Fruit fly (Drosophila melanogaster) whole organism, wandering third instar larva: Measurements from ENCODE around the gene Nedd4.

Experiments
- Abd-B ChIP-seq: fragments of >200 bp; optimal IDR thresholded peaks from 2 replicates; lab custom pipeline; 2017; ENCODE audit warnings: missing biosample characterization, missing genetic modification characterization
- CG32264 ChIP-seq: fragments of 200-800 bp; sonication (Bioruptor generic); optimal IDR thresholded peaks from 2 replicates; lab custom pipeline; 2016; ENCODE audit warnings: missing biosample characterization, missing genetic modification characterization
- CG9705 ChIP-seq: fragments of 200-800 bp; sonication (Bioruptor generic); optimal IDR thresholded peaks from 2 replicates; lab custom pipeline; 2018; ENCODE audit warnings: missing biosample characterization, mild to moderate bottlenecking, missing genetic modification characterization
- CrebA ChIP-seq: fragments of 200-800 bp; sonication (Bioruptor generic); optimal IDR thresholded peaks from 2 replicates; lab custom pipeline; 2016; ENCODE audit warnings: missing biosample characterization, mild to moderate bottlenecking, missing genetic modification characterization, borderline replicate concordance
- Dfd ChIP-seq: fragments of >200 bp; optimal IDR thresholded peaks from 2 replicates; lab custom pipeline; 2017; ENCODE audit warnings: missing biosample characterization, missing genetic modification characterization
- Dif ChIP-seq: fragments of 200-275, 200-300 bp; sonication (Bioruptor generic); optimal IDR thresholded peaks from 2 replicates; lab custom pipeline; 2018; ENCODE audit warnings: missing biosample characterization, missing genetic modification characterization; ENCODE audit not compliant: partially characterized antibody
- GATAd ChIP-seq: sonication (Bioruptor generic); optimal IDR thresholded peaks from 2 replicates; lab custom pipeline; 2016; ENCODE audit warnings: missing biosample characterization, missing genetic modification characterization
- HLH106 ChIP-seq: fragments of 200-800 bp; optimal IDR thresholded peaks from 3 replicates; lab custom pipeline; 2019; ENCODE audit warnings: missing biosample characterization, mild to moderate bottlenecking, missing genetic modification characterization, moderate library complexity
- Hnf4 ChIP-seq: fragments of 200-800 bp; sonication (Bioruptor generic); optimal IDR thresholded peaks from 2 replicates; lab custom pipeline; 2016; ENCODE audit warnings: missing biosample characterization, mild to moderate bottlenecking, missing genetic modification characterization
- Hr78 ChIP-seq: fragments of >200 bp; optimal IDR thresholded peaks from 2 replicates; lab custom pipeline; 2017; ENCODE audit warnings: missing biosample characterization, missing genetic modification characterization
- Hr83 ChIP-seq: fragments of 200-300 bp; sonication (Bioruptor generic); optimal IDR thresholded peaks from 2 replicates; lab custom pipeline; 2016; ENCODE audit warnings: missing biosample characterization, mild to moderate bottlenecking, missing genetic modification characterization, moderate library complexity; ENCODE audit not compliant: poor library complexity, severe bottlenecking
- Jra ChIP-seq: sonication (Bioruptor generic); optimal IDR thresholded peaks from 2 replicates; lab custom pipeline; 2016; ENCODE audit warnings: missing biosample characterization, missing genetic modification characterization
- Mio ChIP-seq: sonication (Bioruptor generic); optimal IDR thresholded peaks from 2 replicates; lab custom pipeline; 2016; ENCODE audit warnings: missing biosample characterization, missing genetic modification characterization
- Myc ChIP-seq: fragments of >200 bp; optimal IDR thresholded peaks from 2 replicates; lab custom pipeline; 2017
- Rel ChIP-seq, 2 experiments: fragments of 200-800 bp; sonication (Bioruptor generic) in 1 of 2; optimal IDR thresholded peaks; 2 replicates in 1 of 2; 3 replicates in 1 of 2; lab custom pipeline; 2016 to 2019; ENCODE audit warnings: mild to moderate bottlenecking in 2 of 2, missing biosample characterization in 2 of 2, missing genetic modification characterization in 2 of 2, moderate library complexity in 1 of 2
- Sp1 ChIP-seq: fragments of 200-800 bp; sonication (Bioruptor generic); optimal IDR thresholded peaks from 3 replicates; lab custom pipeline; 2019; ENCODE audit warnings: missing biosample characterization, mild to moderate bottlenecking, missing genetic modification characterization, moderate library complexity
- Vsx2 ChIP-seq: fragments of 200-300, 225-300 bp; sonication (Bioruptor generic); optimal IDR thresholded peaks from 2 replicates; lab custom pipeline; 2018; ENCODE audit warnings: missing biosample characterization, missing genetic modification characterization; ENCODE audit not compliant: partially characterized antibody
- brk ChIP-seq: fragments of 200-800 bp; sonication (Bioruptor generic); optimal IDR thresholded peaks from 2 replicates; lab custom pipeline; 2016; ENCODE audit warnings: missing biosample characterization, mild to moderate bottlenecking, missing genetic modification characterization
- dl ChIP-seq, 2 experiments: fragments of 175-275, 200-275 bp in 1 of 2; fragments of 200-275 bp in 1 of 2; sonication (Bioruptor generic); optimal IDR thresholded peaks; lab custom pipeline; 2018; ENCODE audit warnings: mild to moderate bottlenecking in 2 of 2, missing biosample characterization in 2 of 2, missing genetic modification characterization in 2 of 2, moderate library complexity in 2 of 2; ENCODE audit not compliant: partially characterized antibody in 2 of 2, insufficient read depth in 1 of 2
- dsf ChIP-seq: sonication (Bioruptor generic); optimal IDR thresholded peaks from 2 replicates; lab custom pipeline; 2016; ENCODE audit warnings: missing biosample characterization, missing genetic modification characterization, borderline replicate concordance
- ey ChIP-seq: fragments of 200-800 bp; sonication (Bioruptor generic); optimal IDR thresholded peaks from 2 replicates; lab custom pipeline; 2016; ENCODE audit warnings: missing biosample characterization, missing genetic modification characterization
- foxo ChIP-seq, 2 experiments: fragments of 200-800 bp; sonication (Bioruptor generic); optimal IDR thresholded peaks; 2 replicates in 1 of 2; 3 replicates in 1 of 2; lab custom pipeline; 2016 to 2017; ENCODE audit warnings: missing biosample characterization in 2 of 2, missing genetic modification characterization in 2 of 2
- h ChIP-seq: fragments of 200-800 bp; sonication (Bioruptor generic); optimal IDR thresholded peaks from 3 replicates; lab custom pipeline; 2016; ENCODE audit warnings: missing biosample characterization, mild to moderate bottlenecking, missing genetic modification characterization
- jim ChIP-seq: fragments of 175-275, 200-325 bp; sonication (Bioruptor generic); optimal IDR thresholded peaks from 2 replicates; lab custom pipeline; 2016; ENCODE audit warnings: missing biosample characterization, mild to moderate bottlenecking, missing genetic modification characterization
- lola ChIP-seq: fragments of >200 bp; optimal IDR thresholded peaks from 2 replicates; lab custom pipeline; 2017; ENCODE audit warnings: missing biosample characterization, missing genetic modification characterization
- pan ChIP-seq: fragments of >200 bp; optimal IDR thresholded peaks from 2 replicates; lab custom pipeline; 2017
- psq ChIP-seq: fragments of 200-800 bp; sonication (Bioruptor generic); optimal IDR thresholded peaks from 3 replicates; lab custom pipeline; 2017; ENCODE audit warnings: missing biosample characterization, mild to moderate bottlenecking, missing genetic modification characterization, moderate library complexity
- rgr ChIP-seq: fragments of 200-800 bp; sonication (Bioruptor generic); optimal IDR thresholded peaks from 3 replicates; lab custom pipeline; 2016; ENCODE audit warnings: missing biosample characterization, mild to moderate bottlenecking, missing genetic modification characterization
- sage ChIP-seq: fragments of 200-800 bp; sonication (Bioruptor generic); optimal IDR thresholded peaks from 2 replicates; lab custom pipeline; 2016; ENCODE audit warnings: missing biosample characterization, mild to moderate bottlenecking, missing genetic modification characterization
- sv ChIP-seq: fragments of 200-800 bp; sonication (Bioruptor generic); optimal IDR thresholded peaks from 3 replicates; lab custom pipeline; 2016; ENCODE audit warnings: missing biosample characterization, missing genetic modification characterization
- tai ChIP-seq: sonication (Bioruptor generic); optimal IDR thresholded peaks from 2 replicates; lab custom pipeline; 2016; ENCODE audit warnings: missing biosample characterization, missing genetic modification characterization
- usp ChIP-seq: fragments of >200 bp; optimal IDR thresholded peaks from 2 replicates; lab custom pipeline; 2017; ENCODE audit warnings: missing biosample characterization, missing genetic modification characterization

The Nedd4 gene

DNA sequence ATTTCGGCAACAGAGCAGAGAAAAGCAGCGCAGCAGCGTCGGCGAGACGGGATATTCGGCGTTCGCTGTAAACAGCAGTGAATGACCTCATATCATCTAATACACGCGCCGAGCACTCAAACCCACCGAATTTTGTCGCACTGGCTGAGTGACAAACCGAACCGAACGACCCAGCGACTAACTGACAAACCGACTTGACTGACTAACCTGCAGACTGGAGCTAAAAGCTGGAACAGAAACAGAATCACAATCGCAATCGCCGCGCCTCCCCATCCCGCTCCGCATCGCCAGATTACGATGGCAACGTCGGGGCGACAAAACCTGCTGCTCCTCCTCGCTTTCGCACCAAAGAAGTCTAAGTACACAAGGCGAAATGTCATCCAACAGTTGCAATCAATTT lies 49.7 kb downstream of the Nedd4 start:
- no peak for TF ChIP-seq CG32264 (GFP tag; lab: Kevin White, UChicago)
- peak; percentile 62 for TF ChIP-seq h (GFP tag; lab: Kevin White, UChicago)
- peak; percentile 36 for TF ChIP-seq tai
- TF ChIP-seq Dif = peak; percentile 42
- peak; percentile 11 for TF ChIP-seq CG9705 (GFP tag; lab: Kevin White, UChicago)
- no peak for TF ChIP-seq CrebA (GFP tag; lab: Kevin White, UChicago)
- TF ChIP-seq usp (GFP tag; lab: Kevin White, UChicago) = no peak
- TF ChIP-seq ey (GFP tag; lab: Kevin White, UChicago) = peak; percentile 26
- no peak for TF ChIP-seq jim
- TF ChIP-seq Sp1 (GFP tag; lab: Kevin White, UChicago) = peak; percentile 11
- no peak for TF ChIP-seq Dfd (GFP tag; lab: Kevin White, UChicago)
- TF ChIP-seq dsf (GFP tag; lab: Kevin White, UChicago) = no peak
- peak; percentile 17 for TF ChIP-seq psq (GFP tag; lab: Kevin White, UChicago)
- TF ChIP-seq sv = no peak
- TF ChIP-seq foxo (GFP tag; optimal IDR thresholded peaks at IDR 0.05; lab: Kevin White, UChicago) = no peak
- peak; percentile 73 for TF ChIP-seq Vsx2 (GFP tag; lab: Kevin White, UChicago)
- TF ChIP-seq rgr (GFP tag; lab: Kevin White, UChicago) = no peak
- TF ChIP-seq Myc (lab: Kevin White, UChicago) = no peak
- no peak for TF ChIP-seq Rel (GFP tag; optimal IDR thresholded peaks at IDR 0.05; lab: Kevin White, UChicago)
- TF ChIP-seq Rel (tag; optimal IDR thresholded peaks at IDR 0.05; lab: Kevin White, UChicago) = peak; percentile 73
- peak; percentile 38 for TF ChIP-seq HLH106 (tag; lab: Kevin White, UChicago)
- TF ChIP-seq Hnf4 = no peak
- no peak for TF ChIP-seq brk (GFP tag; lab: Kevin White, UChicago)
- no peak for TF ChIP-seq Hr78 (GFP tag; lab: Kevin White, UChicago)
- TF ChIP-seq sage (GFP tag; lab: Kevin White, UChicago) = no peak
- no peak for TF ChIP-seq pan (lab: Kevin White, UChicago)

- TF ChIP-seq Myc (lab: Kevin White, UChicago) (no peak), foxo (GFP tag; optimal IDR thresholded peaks at IDR 0.05; lab: Kevin White, UChicago) (no peak), Hr78 (GFP tag; lab: Kevin White, UChicago) (no peak), Hr83 (GFP tag; lab: Kevin White, UChicago) (no peak), dsf (GFP tag; lab: Kevin White, UChicago) (no peak), jim (no peak), Hnf4 (no peak), sage (GFP tag; lab: Kevin White, UChicago) (no peak), Rel (GFP tag; optimal IDR thresholded peaks at IDR 0.05; lab: Kevin White, UChicago) (no peak), Rel (tag; optimal IDR thresholded peaks at IDR 0.05; lab: Kevin White, UChicago) (peak; percentile 80), rgr (GFP tag; lab: Kevin White, UChicago) (no peak), dl (GFP tag; optimal IDR thresholded peaks at IDR 0.05; lab: Kevin White, UChicago; ENCODE audit: insufficient read depth in 1 of 2, partially characterized antibody in 2 of 2) (no peak), Sp1 (GFP tag; lab: Kevin White, UChicago) (no peak), Mio (no peak), Dfd (GFP tag; lab: Kevin White, UChicago) (peak; percentile 4), HLH106 (tag; lab: Kevin White, UChicago) (no peak)
These were observed 54.8 kb downstream of the Nedd4 start for dm6 chr3L:17584718-17585117.

dm6 chr3L:17586370-17587048 lies 56.6 kb downstream of the Nedd4 start:
- TF ChIP-seq Hr78 (GFP tag; lab: Kevin White, UChicago) (no peak), Myc (lab: Kevin White, UChicago) (no peak), Dfd (GFP tag; lab: Kevin White, UChicago) (no peak), Abd-B (GFP tag; lab: Kevin White, UChicago) (no peak), jim (no peak), GATAd (GFP tag; lab: Kevin White, UChicago) (no peak), psq (GFP tag; lab: Kevin White, UChicago) (no peak), Sp1 (GFP tag; lab: Kevin White, UChicago) (no peak), ey (GFP tag; lab: Kevin White, UChicago) (no peak), CrebA (GFP tag; lab: Kevin White, UChicago) (no peak), Vsx2 (GFP tag; lab: Kevin White, UChicago) (no peak), usp (GFP tag; lab: Kevin White, UChicago) (no peak), Jra (GFP tag; lab: Kevin White, UChicago) (no peak), dl (GFP tag; optimal IDR thresholded peaks at IDR 0.05; lab: Kevin White, UChicago; ENCODE audit: insufficient read depth in 1 of 2, partially characterized antibody in 2 of 2) (no peak), Mio (no peak), h (GFP tag; lab: Kevin White, UChicago) (no peak), sage (GFP tag; lab: Kevin White, UChicago) (no peak), Hnf4 (no peak), lola (GFP tag; lab: Kevin White, UChicago) (no peak)
